Worm (Caenorhabditis elegans): ENCODE results near the gene gpcp-2.

- no peak for TF ChIP-seq Y53G8AR.9 (GFP tag; conservative IDR thresholded peaks at IDR 0.05)
- TF ChIP-seq fkh-3 (tag; optimal IDR thresholded peaks at IDR 0.05): no peak
- no peak for TF ChIP-seq somi-1 (GFP tag; optimal IDR thresholded peaks at IDR 0.05)
- TF ChIP-seq nfya-2 (GFP tag; IDR thresholded peaks at IDR 0.05): no peak
- TF ChIP-seq nfya-1 (tag; optimal IDR thresholded peaks at IDR 0.05; ENCODE audit: borderline replicate concordance, insufficient read depth): no peak
- no peak for TF ChIP-seq unc-62 (GFP tag; optimal IDR thresholded peaks at IDR 0.05)
- TF ChIP-seq dox-1 (GFP tag; IDR thresholded peaks at IDR 0.05): no peak
- TF ChIP-seq pha-4 (tag; optimal IDR thresholded peaks at IDR 0.05): no peak
- no peak for TF ChIP-seq F37B4.10 (GFP tag; IDR thresholded peaks at IDR 0.05)
- no peak for TF ChIP-seq snpc-4 (GFP tag; optimal IDR thresholded peaks at IDR 0.05)
- TF ChIP-seq snpc-4 (tag; optimal IDR thresholded peaks at IDR 0.05): no peak
Measured at ce11 chrII:8047264-8047663, 25.9 kb downstream of the gpcp-2 start, which contains the start of gene apn-1.
